Fruit fly (Drosophila melanogaster): Measurements from ENCODE around the gene CG32259.
A peak's percentile ranks its signal among the peaks of the same experiment; 100 is the strongest.

The CG32259 gene

dm6 chr3L:4103258-4104247, 34.4 kb downstream of the CG32259 start, which contains the start of gene Fit1:
Gene Fit1, plus strand, starts transcription at chr3L:4103564.
- no peak for TF ChIP-seq CG1620 (GFP tag; optimal IDR thresholded peaks at IDR 0.05)
- peak; percentile 76 for TF ChIP-seq Mnt (GFP tag; optimal IDR thresholded peaks at IDR 0.05)
- TF ChIP-seq Hr96 (GFP tag; optimal IDR thresholded peaks at IDR 0.05) = peak; percentile 22
- TF ChIP-seq CG5204 (GFP tag; optimal IDR thresholded peaks at IDR 0.05) = no peak
- TF ChIP-seq CG14711 (tag; optimal IDR thresholded peaks at IDR 0.05) = no peak
- TF ChIP-seq CG7101 (tag; optimal IDR thresholded peaks at IDR 0.05) = no peak
- peak; percentile 37 for TF ChIP-seq pad (GFP tag; optimal IDR thresholded peaks at IDR 0.05)
- TF ChIP-seq Clk (GFP tag; optimal IDR thresholded peaks at IDR 0.05) = no peak
- peak; percentile 21 for TF ChIP-seq CG7045 (GFP tag; optimal IDR thresholded peaks at IDR 0.05)
- TF ChIP-seq cic (GFP tag; optimal IDR thresholded peaks at IDR 0.05) = peak; percentile 95
- TF ChIP-seq CG11617 (GFP tag; optimal IDR thresholded peaks at IDR 0.05) = peak; percentile 60
- peak; percentile 47 for TF ChIP-seq Crg-1 (GFP tag; optimal IDR thresholded peaks at IDR 0.05)
- peak; percentile 69 for TF ChIP-seq kay (GFP tag; ENCODE audit: borderline replicate concordance)
- TF ChIP-seq bab1 (GFP tag; optimal IDR thresholded peaks at IDR 0.05) = no peak
- TF ChIP-seq toe (GFP tag; optimal IDR thresholded peaks at IDR 0.05) = no peak
- peak; percentile 43 for TF ChIP-seq tj (GFP tag; optimal IDR thresholded peaks at IDR 0.05)
- no peak for TF ChIP-seq cnc (optimal IDR thresholded peaks at IDR 0.05)
- peak; percentile 85 for TF ChIP-seq CG12768 (GFP tag; optimal IDR thresholded peaks at IDR 0.05)
- TF ChIP-seq CG33017 (tag; optimal IDR thresholded peaks at IDR 0.05) = no peak
- peak; percentile 51 for TF ChIP-seq ovo (GFP tag; optimal IDR thresholded peaks at IDR 0.05)

DNA sequence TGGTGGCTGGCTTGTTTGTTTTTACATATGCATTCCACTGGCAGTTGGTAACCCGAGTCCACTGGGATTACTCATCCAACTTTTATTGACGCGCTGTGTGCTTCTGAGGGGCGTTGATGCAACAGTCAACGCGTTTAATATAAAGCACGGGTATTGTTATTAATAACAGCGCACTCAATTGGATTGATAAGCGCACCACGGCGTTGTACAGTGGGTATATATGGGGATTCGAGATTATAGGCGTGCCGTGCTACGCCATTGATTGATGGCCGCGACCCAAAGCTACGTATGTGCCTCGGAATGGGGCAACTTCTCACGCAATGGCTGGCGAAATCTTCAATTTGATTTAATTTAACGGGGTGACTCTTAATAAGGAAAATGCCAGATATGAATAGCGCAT, 38.0 kb downstream of the CG32259 start:
- peak; percentile 94 for TF ChIP-seq kay (GFP tag; ENCODE audit: borderline replicate concordance)
- TF ChIP-seq bab1 (GFP tag; optimal IDR thresholded peaks at IDR 0.05) = no peak
- TF ChIP-seq cic (GFP tag; optimal IDR thresholded peaks at IDR 0.05) = peak; percentile 72
- TF ChIP-seq CG12768 (GFP tag; optimal IDR thresholded peaks at IDR 0.05) = peak; percentile 35

dm6 chr3L:4108072-4108843, 39.1 kb downstream of the CG32259 start, which contains the start of gene Ack:
Gene Ack, plus strand, starts transcription at chr3L:4108186.
- peak; percentile 51 for TF ChIP-seq CG11617 (GFP tag; optimal IDR thresholded peaks at IDR 0.05)
- peak; percentile 58 for TF ChIP-seq cic (GFP tag; optimal IDR thresholded peaks at IDR 0.05)
- peak; percentile 45 for TF ChIP-seq CG12768 (GFP tag; optimal IDR thresholded peaks at IDR 0.05)
- no peak for TF ChIP-seq CG1620 (GFP tag; optimal IDR thresholded peaks at IDR 0.05)
- no peak for TF ChIP-seq ovo (GFP tag; optimal IDR thresholded peaks at IDR 0.05)
- TF ChIP-seq cnc (optimal IDR thresholded peaks at IDR 0.05) = no peak
- no peak for TF ChIP-seq kay (GFP tag; ENCODE audit: borderline replicate concordance)
- TF ChIP-seq Hr96 (GFP tag; optimal IDR thresholded peaks at IDR 0.05) = no peak
- TF ChIP-seq CG33017 (tag; optimal IDR thresholded peaks at IDR 0.05) = no peak
- no peak for TF ChIP-seq CG7101 (tag; optimal IDR thresholded peaks at IDR 0.05)
- TF ChIP-seq Mnt (GFP tag; optimal IDR thresholded peaks at IDR 0.05) = peak; percentile 79
- no peak for TF ChIP-seq pad (GFP tag; optimal IDR thresholded peaks at IDR 0.05)
- TF ChIP-seq tj (GFP tag; optimal IDR thresholded peaks at IDR 0.05) = peak; percentile 37
- no peak for TF ChIP-seq CG14711 (tag; optimal IDR thresholded peaks at IDR 0.05)
- TF ChIP-seq CG7045 (GFP tag; optimal IDR thresholded peaks at IDR 0.05) = no peak
- TF ChIP-seq Clk (GFP tag; optimal IDR thresholded peaks at IDR 0.05) = peak; percentile 32
- peak; percentile 76 for TF ChIP-seq bab1 (GFP tag; optimal IDR thresholded peaks at IDR 0.05)
- no peak for TF ChIP-seq CG5204 (GFP tag; optimal IDR thresholded peaks at IDR 0.05)
- peak; percentile 16 for TF ChIP-seq toe (GFP tag; optimal IDR thresholded peaks at IDR 0.05)
- TF ChIP-seq Crg-1 (GFP tag; optimal IDR thresholded peaks at IDR 0.05) = no peak

DNA sequence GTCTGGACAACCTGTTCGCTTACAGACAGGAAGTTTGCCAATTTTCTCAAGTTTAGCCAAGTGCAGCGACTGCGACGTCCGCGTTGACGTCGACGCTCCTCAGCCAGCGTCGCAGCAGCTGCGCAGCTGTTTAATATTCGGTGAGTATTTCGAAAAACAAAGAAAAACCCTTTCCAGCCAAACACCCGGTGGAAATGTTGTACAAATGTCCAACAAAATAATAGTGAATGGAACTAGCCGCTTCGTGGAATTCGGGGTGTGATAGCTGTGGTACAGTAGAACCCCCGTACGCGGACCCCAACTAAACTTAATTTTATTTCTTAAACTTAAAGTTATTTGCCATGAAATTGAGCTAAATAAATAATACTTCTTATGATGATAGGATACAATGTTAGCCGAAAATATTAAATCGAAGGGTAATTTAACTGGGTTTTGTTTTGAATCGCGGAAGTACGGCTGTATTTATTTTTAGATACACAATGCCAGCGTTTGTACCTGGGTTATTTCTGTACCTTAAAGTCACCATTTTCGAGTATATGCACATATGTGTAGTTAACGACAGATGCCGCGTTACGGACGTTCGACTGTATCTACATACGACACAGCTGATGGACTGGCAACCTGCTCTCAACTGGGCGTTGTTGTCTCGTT, 39.8 kb downstream of the CG32259 start:
- no peak for TF ChIP-seq toe (GFP tag; optimal IDR thresholded peaks at IDR 0.05)
- TF ChIP-seq tj (GFP tag; optimal IDR thresholded peaks at IDR 0.05) = no peak
- TF ChIP-seq cnc (optimal IDR thresholded peaks at IDR 0.05) = no peak
- peak; percentile 31 for TF ChIP-seq CG11617 (GFP tag; optimal IDR thresholded peaks at IDR 0.05)
- peak; percentile 16 for TF ChIP-seq CG7101 (tag; optimal IDR thresholded peaks at IDR 0.05)
- peak; percentile 42 for TF ChIP-seq kay (GFP tag; ENCODE audit: borderline replicate concordance)
- TF ChIP-seq CG7045 (GFP tag; optimal IDR thresholded peaks at IDR 0.05) = peak; percentile 38
- TF ChIP-seq Mnt (GFP tag; optimal IDR thresholded peaks at IDR 0.05) = no peak
- TF ChIP-seq CG14711 (tag; optimal IDR thresholded peaks at IDR 0.05) = peak; percentile 32
- TF ChIP-seq Crg-1 (GFP tag; optimal IDR thresholded peaks at IDR 0.05) = peak; percentile 21
- TF ChIP-seq CG12768 (GFP tag; optimal IDR thresholded peaks at IDR 0.05) = peak; percentile 23
- TF ChIP-seq CG33017 (tag; optimal IDR thresholded peaks at IDR 0.05) = peak; percentile 33
- TF ChIP-seq bab1 (GFP tag; optimal IDR thresholded peaks at IDR 0.05) = peak; percentile 68
- no peak for TF ChIP-seq Hr96 (GFP tag; optimal IDR thresholded peaks at IDR 0.05)
- TF ChIP-seq CG5204 (GFP tag; optimal IDR thresholded peaks at IDR 0.05) = no peak
- TF ChIP-seq cic (GFP tag; optimal IDR thresholded peaks at IDR 0.05) = no peak
- TF ChIP-seq pad (GFP tag; optimal IDR thresholded peaks at IDR 0.05) = peak; percentile 21
- TF ChIP-seq CG1620 (GFP tag; optimal IDR thresholded peaks at IDR 0.05) = peak; percentile 28
- no peak for TF ChIP-seq Clk (GFP tag; optimal IDR thresholded peaks at IDR 0.05)
- TF ChIP-seq ovo (GFP tag; optimal IDR thresholded peaks at IDR 0.05) = no peak

Data from whole organism, adult.